Fruit fly (Drosophila melanogaster) whole organism, embryonic: Measurements from ENCODE around the gene Cow.

ENCODE experiments used
- ATbp ChIP-seq: fragments of 200-800 bp; sonication (Bioruptor generic); optimal IDR thresholded peaks from 2 replicates; lab custom pipeline; 2017; ENCODE audit warnings: missing biosample characterization, mild to moderate bottlenecking, missing genetic modification characterization, missing genetic modification reagents
- Atf6 ChIP-seq: fragments of 200-800 bp; sonication (Bioruptor generic); IDR thresholded peaks from 2 replicates; pipeline ENCODE4 v1.3.6; 2022; ENCODE audit warnings: missing biosample characterization, missing genetic modification characterization
- CG10543 ChIP-seq: fragments of 200-800 bp; sonication (Bioruptor generic); optimal IDR thresholded peaks from 3 replicates; lab custom pipeline; 2017; ENCODE audit warnings: missing biosample characterization, mild to moderate bottlenecking, missing genetic modification characterization, moderate library complexity
- CG11456 ChIP-seq: fragments of 200-800 bp; sonication (Bioruptor generic); IDR thresholded peaks from 3 replicates; pipeline ENCODE4 v1.3.6; 2022; ENCODE audit warnings: missing biosample characterization, missing genetic modification characterization
- CG12236 ChIP-seq: fragments of 200-800 bp; sonication (Bioruptor generic); optimal IDR thresholded peaks from 2 replicates; lab custom pipeline; 2016; ENCODE audit warnings: missing biosample characterization, missing genetic modification characterization
- CG12391 ChIP-seq: fragments of 200-800 bp; sonication (Bioruptor generic); optimal IDR thresholded peaks from 3 replicates; lab custom pipeline; 2018; ENCODE audit warnings: missing biosample characterization, mild to moderate bottlenecking, missing genetic modification characterization, moderate library complexity
- CG13123 ChIP-seq: fragments of 200-800 bp; sonication (Bioruptor generic); optimal IDR thresholded peaks from 2 replicates; lab custom pipeline; 2016; ENCODE audit warnings: missing biosample characterization, missing genetic modification characterization
- CG13424 ChIP-seq: fragments of 200-800 bp; sonication (Bioruptor generic); optimal IDR thresholded peaks from 2 replicates; lab custom pipeline; 2019; ENCODE audit warnings: missing biosample characterization, mild to moderate bottlenecking, missing genetic modification characterization, moderate library complexity
- CG15601 ChIP-seq: fragments of 200-800 bp; sonication (Bioruptor generic); optimal IDR thresholded peaks from 3 replicates; lab custom pipeline; 2019; ENCODE audit warnings: missing biosample characterization, mild to moderate bottlenecking, missing genetic modification characterization, moderate library complexity
- CG17568 ChIP-seq: fragments of 200-800 bp; sonication (Bioruptor generic); optimal IDR thresholded peaks from 2 replicates; lab custom pipeline; 2018; ENCODE audit warnings: missing biosample characterization, mild to moderate bottlenecking, missing genetic modification characterization, moderate library complexity
- CG18262 ChIP-seq: fragments of 200-800 bp; optimal IDR thresholded peaks from 3 replicates; lab custom pipeline; 2019; ENCODE audit warnings: missing biosample characterization, mild to moderate bottlenecking, missing genetic modification characterization, moderate library complexity
- CG18619 ChIP-seq: fragments of 200-800 bp; sonication (Bioruptor generic); optimal IDR thresholded peaks from 3 replicates; lab custom pipeline; 2017; ENCODE audit warnings: missing biosample characterization, mild to moderate bottlenecking, missing genetic modification characterization
- CG6254 ChIP-seq: fragments of 200-800 bp; sonication (Bioruptor generic); optimal IDR thresholded peaks from 3 replicates; lab custom pipeline; 2017; ENCODE audit warnings: mild to moderate bottlenecking, missing biosample characterization, missing genetic modification reagents, missing genetic modification characterization
- CG7556 ChIP-seq: fragments of 200-800 bp; sonication (Bioruptor generic); optimal IDR thresholded peaks from 2 replicates; lab custom pipeline; 2017; ENCODE audit warnings: missing biosample characterization, mild to moderate bottlenecking, missing genetic modification characterization
- CG7839 ChIP-seq: fragments of 200-800 bp; sonication (Bioruptor generic); optimal IDR thresholded peaks from 3 replicates; lab custom pipeline; 2018; ENCODE audit warnings: missing biosample characterization, mild to moderate bottlenecking, missing genetic modification characterization, moderate library complexity
- CG7963 ChIP-seq: fragments of 200-800 bp; sonication (Bioruptor generic); IDR thresholded peaks from 3 replicates; pipeline ENCODE4 v1.3.6; 2022; ENCODE audit warnings: missing biosample characterization, missing genetic modification characterization; ENCODE audit not compliant: partially characterized antibody
- Dip2 ChIP-seq: fragments of 200-800 bp; sonication (Bioruptor generic); IDR thresholded peaks from 2 replicates; pipeline ENCODE4 v1.3.6; 2022; ENCODE audit warnings: missing biosample characterization, missing genetic modification characterization
- Dip3 ChIP-seq: fragments of 200-800 bp; sonication (Bioruptor generic); optimal IDR thresholded peaks from 3 replicates; lab custom pipeline; 2016; ENCODE audit warnings: missing biosample characterization, missing genetic modification characterization
- Hr78 ChIP-seq, 2 experiments: fragments of 200-800 bp in 1 of 2; fragments of >200 bp in 1 of 2; sonication (Bioruptor generic) in 1 of 2; optimal IDR thresholded peaks; 2 replicates each; lab custom pipeline; 2017 to 2019; ENCODE audit warnings: missing biosample characterization in 2 of 2, missing genetic modification characterization in 2 of 2, mild to moderate bottlenecking in 1 of 2, moderate library complexity in 1 of 2
- Jarid2 ChIP-seq: fragments of 200-800 bp; sonication (Bioruptor generic); optimal IDR thresholded peaks from 3 replicates; lab custom pipeline; 2017; ENCODE audit warnings: mild to moderate bottlenecking, missing biosample characterization, missing genetic modification reagents, missing genetic modification characterization
- Lhr ChIP-seq: fragments of 200-800 bp; sonication (Bioruptor generic); optimal IDR thresholded peaks from 3 replicates; lab custom pipeline; 2017; ENCODE audit warnings: mild to moderate bottlenecking, missing biosample characterization, missing genetic modification reagents, missing genetic modification characterization
- Lim3 ChIP-seq: fragments of 200-800 bp; sonication (Bioruptor generic); IDR thresholded peaks from 2 replicates; pipeline ENCODE4 v1.3.6; 2022; ENCODE audit warnings: missing biosample characterization, missing genetic modification characterization
- Oli ChIP-seq: fragments of 200-800 bp; sonication (Bioruptor generic); optimal IDR thresholded peaks from 2 replicates; lab custom pipeline; 2018; ENCODE audit warnings: missing biosample characterization, mild to moderate bottlenecking, missing genetic modification characterization, moderate library complexity
- Opbp ChIP-seq: fragments of 200-800 bp; sonication (Bioruptor generic); IDR thresholded peaks from 3 replicates; pipeline ENCODE4 v1.3.6; 2022; ENCODE audit warnings: missing biosample characterization, missing genetic modification characterization; ENCODE audit not compliant: partially characterized antibody
- Rfx ChIP-seq: fragments of 200-800 bp; sonication (Bioruptor generic); IDR thresholded peaks from 2 replicates; pipeline ENCODE4 v1.3.6; 2022; ENCODE audit warnings: missing biosample characterization, missing genetic modification characterization
- Side ChIP-seq: fragments of 200-800 bp; sonication (Bioruptor generic); optimal IDR thresholded peaks from 2 replicates; lab custom pipeline; 2016; ENCODE audit warnings: missing biosample characterization, missing genetic modification characterization
- Stat92E ChIP-seq, 3 experiments: fragments of >200 bp in 2 of 3; fragments of 200-800 bp in 1 of 3; sonication (Bioruptor generic) in 1 of 3; optimal IDR thresholded peaks; 2 replicates each; lab custom pipeline; 2017 to 2019; ENCODE audit warnings: missing biosample characterization in 3 of 3, missing genetic modification characterization in 3 of 3, mild to moderate bottlenecking in 1 of 3, moderate library complexity in 1 of 3
- Taf1 ChIP-seq: fragments of 200-800 bp; sonication (Bioruptor generic); IDR thresholded peaks from 2 replicates; pipeline ENCODE4 v1.3.6; 2022; ENCODE audit warnings: missing biosample characterization, missing genetic modification characterization
- YL-1 ChIP-seq: fragments of 200-800 bp; sonication (Bioruptor generic); optimal IDR thresholded peaks from 3 replicates; lab custom pipeline; 2017; ENCODE audit warnings: missing biosample characterization, mild to moderate bottlenecking, missing genetic modification characterization
- ara ChIP-seq: fragments of 200-800 bp; sonication (Bioruptor generic); IDR thresholded peaks from 2 replicates; pipeline ENCODE4 v1.3.6; 2022; ENCODE audit warnings: missing biosample characterization, missing genetic modification characterization
- chif ChIP-seq, 2 experiments: fragments of 200-800 bp; sonication (Bioruptor generic); optimal IDR thresholded peaks; 3 replicates each; lab custom pipeline; 2016; ENCODE audit warnings: missing biosample characterization in 2 of 2, missing genetic modification characterization in 2 of 2
- chinmo ChIP-seq: fragments of 200-800 bp; sonication (Bioruptor generic); IDR thresholded peaks from 4 replicates; pipeline ENCODE4 v1.3.6; 2022; ENCODE audit warnings: missing biosample characterization, missing genetic modification characterization; ENCODE audit not compliant: partially characterized antibody
- crc ChIP-seq: fragments of 200-800 bp; sonication (Bioruptor generic); optimal IDR thresholded peaks from 2 replicates; lab custom pipeline; 2016; ENCODE audit warnings: missing biosample characterization, missing genetic modification characterization
- cwo ChIP-seq: fragments of 200-800 bp; sonication (Bioruptor generic); optimal IDR thresholded peaks from 3 replicates; lab custom pipeline; 2017; ENCODE audit warnings: missing biosample characterization, missing genetic modification characterization, mild to moderate bottlenecking, moderate library complexity, missing genetic modification reagents
- dati ChIP-seq: fragments of 200-800 bp; sonication (Bioruptor generic); IDR thresholded peaks from 2 replicates; pipeline ENCODE4 v1.3.6; 2022; ENCODE audit warnings: missing biosample characterization, missing genetic modification characterization
- gcm ChIP-seq: fragments of 200-800 bp; sonication (Bioruptor generic); optimal IDR thresholded peaks from 2 replicates; lab custom pipeline; 2019; ENCODE audit warnings: missing biosample characterization, mild to moderate bottlenecking, missing genetic modification characterization, moderate library complexity
- gsb-n ChIP-seq: fragments of 200-800 bp; sonication (Bioruptor generic); optimal IDR thresholded peaks from 3 replicates; lab custom pipeline; 2018; ENCODE audit warnings: missing biosample characterization, mild to moderate bottlenecking, missing genetic modification characterization
- hbn ChIP-seq: fragments of 200-800 bp; sonication (Bioruptor generic); IDR thresholded peaks from 2 replicates; pipeline ENCODE4 v1.3.6; 2022; ENCODE audit warnings: missing biosample characterization, missing genetic modification characterization; ENCODE audit not compliant: partially characterized antibody
- lov ChIP-seq, 2 experiments: fragments of 200-800 bp in 1 of 2; fragments of >200 bp in 1 of 2; sonication (Bioruptor generic) in 1 of 2; IDR thresholded peaks in 1 of 2; optimal IDR thresholded peaks in 1 of 2; 2 replicates in 1 of 2; 3 replicates in 1 of 2; pipeline versions ENCODE4 v1.3.6 to Lab custom; 2017 to 2022; ENCODE audit warnings: missing biosample characterization in 1 of 2, missing genetic modification characterization in 1 of 2
- odd ChIP-seq: fragments of 200-800 bp; sonication (Bioruptor generic); optimal IDR thresholded peaks from 2 replicates; lab custom pipeline; 2017; ENCODE audit warnings: missing biosample characterization, mild to moderate bottlenecking, missing genetic modification characterization
- pan ChIP-seq, 4 experiments: fragments of >200 bp in 3 of 4; fragments of 200-800 bp in 1 of 4; sonication (Bioruptor generic) in 1 of 4; optimal IDR thresholded peaks in 3 of 4; IDR thresholded peaks in 1 of 4; 2 replicates each; pipeline versions ENCODE4 v1.3.6 to Lab custom; 2017 to 2022; ENCODE audit warnings: missing biosample characterization in 2 of 4, missing genetic modification characterization in 2 of 4, mixed read lengths in 1 of 4
- ro ChIP-seq: fragments of 200-800 bp; sonication (Bioruptor generic); IDR thresholded peaks from 2 replicates; pipeline ENCODE4 v1.3.6; 2022; ENCODE audit warnings: missing biosample characterization, missing genetic modification characterization
- sd ChIP-seq: fragments of 200-800 bp; sonication (Bioruptor generic); optimal IDR thresholded peaks from 3 replicates; lab custom pipeline; 2018; ENCODE audit warnings: missing biosample characterization, mild to moderate bottlenecking, missing genetic modification characterization, moderate library complexity
- stc ChIP-seq: fragments of 200-800 bp; sonication (Bioruptor generic); IDR thresholded peaks from 2 replicates; pipeline ENCODE4 v1.3.6; 2022; ENCODE audit warnings: missing biosample characterization, missing genetic modification characterization
- stwl ChIP-seq: fragments of 200-800 bp; sonication (Bioruptor generic); optimal IDR thresholded peaks from 3 replicates; lab custom pipeline; 2018; ENCODE audit warnings: missing biosample characterization, mild to moderate bottlenecking, missing genetic modification characterization, moderate library complexity
- toy ChIP-seq: fragments of 200-800 bp; sonication (Bioruptor generic); IDR thresholded peaks from 2 replicates; pipeline ENCODE4 v1.3.6; 2022; ENCODE audit warnings: missing biosample characterization, missing genetic modification characterization
- tup ChIP-seq: fragments of 200-800 bp; sonication (Bioruptor generic); optimal IDR thresholded peaks from 2 replicates; lab custom pipeline; 2016; ENCODE audit warnings: missing biosample characterization, mild to moderate bottlenecking, missing genetic modification characterization, moderate library complexity
- zen2 ChIP-seq: fragments of 200-800 bp; sonication (Bioruptor generic); IDR thresholded peaks from 3 replicates; pipeline ENCODE4 v1.3.6; 2022; ENCODE audit warnings: missing biosample characterization, missing genetic modification characterization; ENCODE audit not compliant: partially characterized antibody

The Cow gene

dm6 chr3R:23127796-23128195 lies 15.3 kb upstream of the Cow start, which contains the start of gene CG31457 (continued):
- TF ChIP-seq Opbp (GFP tag; lab: Robert Waterston, UW) (peak; percentile 81), CG7839 (tag; lab: Kevin White, UChicago) (no peak), Stat92E (GFP tag; optimal IDR thresholded peaks at IDR 0.05; lab: Kevin White, UChicago) (peak in 1 of 3 experiments; percentile 33), Dip3 (GFP tag; lab: Kevin White, UChicago) (no peak), dati (GFP tag; lab: Robert Waterston, UW) (no peak), Hr78 (GFP tag; optimal IDR thresholded peaks at IDR 0.05; lab: Kevin White, UChicago) (no peak), CG7963 (GFP tag; lab: Robert Waterston, UW) (peak; percentile 56; the same call in 2 of the 3 replicates), chinmo (GFP tag; lab: Robert Waterston, UW) (peak; percentile 84; the same call in 2 of the 4 replicates), sd (tag; lab: Kevin White, UChicago) (peak; percentile 90), pan (optimal IDR thresholded peaks at IDR 0.05; lab: Kevin White, UChicago) (no peak), pan (GFP tag; optimal IDR thresholded peaks at IDR 0.05 in 1 of 2, IDR thresholded peaks at IDR 0.05 in 1 of 2) (no peak), Lhr (GFP tag; lab: Kevin White, UChicago) (peak; percentile 60), zen2 (GFP tag; lab: Robert Waterston, UW) (peak; percentile 50; the same call in 2 of the 3 replicates), Dip2 (no peak), Side (GFP tag; lab: Kevin White, UChicago) (no peak), CG13424 (no peak), gcm (GFP tag; lab: Kevin White, UChicago) (no peak), ro (GFP tag; lab: Robert Waterston, UW) (no peak), ara (GFP tag; lab: Robert Waterston, UW) (no peak), lov (optimal IDR thresholded peaks at IDR 0.05; lab: Kevin White, UChicago) (no peak), lov (GFP tag; IDR thresholded peaks at IDR 0.05; lab: Robert Waterston, UW) (no peak), CG12391 (peak; percentile 24), YL-1 (GFP tag; lab: Kevin White, UChicago) (peak; percentile 11), CG15601 (tag; lab: Kevin White, UChicago) (peak; percentile 7), CG6254 (GFP tag; lab: Kevin White, UChicago) (no peak), CG7556 (no peak), cwo (GFP tag; lab: Kevin White, UChicago) (no peak), Oli (tag; lab: Kevin White, UChicago) (no peak), Taf1 (no peak), CG11456 (GFP tag; lab: Robert Waterston, UW) (no peak), CG17568 (no peak), tup (GFP tag; lab: Kevin White, UChicago) (no peak), Jarid2 (no peak), CG18262 (tag; lab: Kevin White, UChicago) (peak; percentile 25), Rfx (GFP tag; lab: Robert Waterston, UW) (no peak), CG13123 (no peak), CG12236 (GFP tag; lab: Kevin White, UChicago) (no peak), stc (GFP tag; lab: Robert Waterston, UW) (no peak), Lim3 (no peak), ATbp (GFP tag; lab: Kevin White, UChicago) (no peak), chif (GFP tag; optimal IDR thresholded peaks at IDR 0.05; lab: Kevin White, UChicago) (no peak), crc (no peak), hbn (GFP tag; lab: Robert Waterston, UW) (peak; percentile 81), stwl (tag; lab: Kevin White, UChicago) (peak; percentile 85), Atf6 (GFP tag; lab: Robert Waterston, UW) (no peak), CG18619 (GFP tag; lab: Kevin White, UChicago) (no peak), CG10543 (GFP tag; lab: Kevin White, UChicago) (no peak), toy (GFP tag; lab: Robert Waterston, UW) (no peak), gsb-n (tag; lab: Kevin White, UChicago) (no peak), odd (no peak)
